Worm (Caenorhabditis elegans) whole organism, L3 larva: ENCODE data around the gene R09E10.13.

ENCODE experiments used
- R02D3.7 ChIP-seq: fragments of 150-350 bp; optimal IDR thresholded peaks from 2 replicates; lab custom pipeline; 2014; ENCODE audit warnings: missing biosample characterization, missing genetic modification characterization
- ZK546.5 ChIP-seq: sonication (generic microtip); optimal IDR thresholded peaks from 2 replicates; lab custom pipeline; 2017; ENCODE audit warnings: missing biosample characterization, missing genetic modification characterization
- aly-2 ChIP-seq: fragments of 150-350 bp; optimal IDR thresholded peaks from 2 replicates; lab custom pipeline; 2014; ENCODE audit warnings: missing biosample characterization, missing genetic modification characterization
- ama-1 ChIP-seq: fragments of 150-350 bp; optimal IDR thresholded peaks from 2 replicates; lab custom pipeline; 2018
- ceh-16 ChIP-seq: sonication (generic microtip); optimal IDR thresholded peaks from 2 replicates; lab custom pipeline; 2017; ENCODE audit warnings: missing biosample characterization, missing genetic modification characterization
- ceh-28 ChIP-seq: fragments of 150-350 bp; optimal IDR thresholded peaks from 2 replicates; lab custom pipeline; 2014; ENCODE audit warnings: missing biosample characterization, missing genetic modification reagents, missing genetic modification characterization
- ceh-82 ChIP-seq: fragments of 150-350 bp; optimal IDR thresholded peaks from 2 replicates; lab custom pipeline; 2014; ENCODE audit warnings: missing biosample characterization, missing genetic modification characterization
- ceh-9 ChIP-seq: sonication (generic microtip); optimal IDR thresholded peaks from 2 replicates; lab custom pipeline; 2018; ENCODE audit warnings: missing biosample characterization, missing genetic modification characterization
- daf-12 ChIP-seq: fragments of 150-350 bp; optimal IDR thresholded peaks from 2 replicates; lab custom pipeline; 2014; ENCODE audit warnings: missing biosample characterization, missing genetic modification reagents, missing genetic modification characterization
- egl-27 ChIP-seq: sonication (generic microtip); optimal IDR thresholded peaks from 4 replicates; lab custom pipeline; 2017; ENCODE audit warnings: missing biosample characterization, missing genetic modification reagents, missing genetic modification characterization
- egl-5 ChIP-seq: fragments of 150-350 bp; optimal IDR thresholded peaks from 2 replicates; lab custom pipeline; 2017; ENCODE audit warnings: missing biosample characterization, missing genetic modification reagents, missing genetic modification characterization, inconsistent platforms
- elt-1 ChIP-seq: fragments of 150-350 bp; optimal IDR thresholded peaks from 2 replicates; lab custom pipeline; 2014; ENCODE audit warnings: missing biosample characterization, missing genetic modification characterization
- elt-2 ChIP-seq: sonication (generic microtip); optimal IDR thresholded peaks from 2 replicates; lab custom pipeline; 2016; ENCODE audit warnings: missing genetic modification reagents, mild to moderate bottlenecking, missing genetic modification characterization, missing compliant biosample characterization
- elt-3 ChIP-seq, 3 experiments: fragments of 150-350 bp in 1 of 3; sonication (generic microtip) in 2 of 3; optimal IDR thresholded peaks; 2 replicates in 2 of 3; 4 replicates in 1 of 3; lab custom pipeline; 2014 to 2017; ENCODE audit warnings: missing biosample characterization in 3 of 3, missing genetic modification characterization in 3 of 3
- eor-1 ChIP-seq, 2 experiments: fragments of 150-350 bp; optimal IDR thresholded peaks; 2 replicates each; lab custom pipeline; 2014 to 2018; ENCODE audit warnings: missing biosample characterization in 2 of 2, missing genetic modification characterization in 2 of 2
- fkh-10 ChIP-seq: sonication (generic microtip); optimal IDR thresholded peaks from 2 replicates; lab custom pipeline; 2017; ENCODE audit warnings: missing biosample characterization, missing genetic modification reagents, missing genetic modification characterization
- fkh-2 ChIP-seq: fragments of 150-350 bp; optimal IDR thresholded peaks from 2 replicates; lab custom pipeline; 2014; ENCODE audit warnings: missing biosample characterization, missing genetic modification reagents, missing genetic modification characterization
- fos-1 ChIP-seq: fragments of 150-350 bp; optimal IDR thresholded peaks from 2 replicates; lab custom pipeline; 2014; ENCODE audit warnings: missing biosample characterization, missing genetic modification characterization
- hmg-11 ChIP-seq: sonication (generic microtip); optimal IDR thresholded peaks from 2 replicates; lab custom pipeline; 2016; ENCODE audit warnings: missing genetic modification characterization, missing compliant biosample characterization
- jun-1 ChIP-seq: fragments of 150-350 bp; optimal IDR thresholded peaks from 2 replicates; lab custom pipeline; 2014; ENCODE audit warnings: missing biosample characterization, missing genetic modification reagents, missing genetic modification characterization
- lin-15B ChIP-seq: fragments of 150-350 bp; optimal IDR thresholded peaks from 2 replicates; lab custom pipeline; 2014; ENCODE audit warnings: missing biosample characterization, missing genetic modification characterization
- lin-39 ChIP-seq: fragments of 150-350 bp; optimal IDR thresholded peaks from 2 replicates; lab custom pipeline; 2018; ENCODE audit warnings: missing biosample characterization, missing genetic modification reagents, missing genetic modification characterization
- lsy-12 ChIP-seq: sonication (generic microtip); optimal IDR thresholded peaks from 2 replicates; lab custom pipeline; 2016; ENCODE audit warnings: mild to moderate bottlenecking, missing genetic modification characterization, missing compliant biosample characterization
- mdl-1 ChIP-seq: fragments of 150-350 bp; optimal IDR thresholded peaks from 2 replicates; lab custom pipeline; 2014; ENCODE audit warnings: missing biosample characterization, missing genetic modification characterization
- mml-1 ChIP-seq: fragments of 150-350 bp; sonication (generic microtip); optimal IDR thresholded peaks from 3 replicates; lab custom pipeline; 2014; ENCODE audit warnings: missing biosample characterization, missing genetic modification characterization
- nfya-1 ChIP-seq: sonication (generic microtip); optimal IDR thresholded peaks from 2 replicates; lab custom pipeline; 2017; ENCODE audit warnings: missing genetic modification characterization, mild to moderate bottlenecking, missing compliant biosample characterization, antibody characterized with exemption, moderate library complexity; ENCODE audit not compliant: insufficient read depth
- nhr-11 ChIP-seq: fragments of 150-350 bp; optimal IDR thresholded peaks from 2 replicates; lab custom pipeline; 2014; ENCODE audit warnings: missing biosample characterization, missing genetic modification characterization
- nhr-12 ChIP-seq: fragments of 150-350 bp; optimal IDR thresholded peaks from 2 replicates; lab custom pipeline; 2014; ENCODE audit warnings: missing biosample characterization, missing genetic modification characterization
- nhr-23 ChIP-seq: fragments of 150-350 bp; optimal IDR thresholded peaks from 2 replicates; lab custom pipeline; 2014; ENCODE audit warnings: missing biosample characterization, missing genetic modification reagents, missing genetic modification characterization
- nhr-237 ChIP-seq: fragments of 150-350 bp; optimal IDR thresholded peaks from 2 replicates; lab custom pipeline; 2014; ENCODE audit warnings: missing biosample characterization, missing genetic modification characterization
- nhr-25 ChIP-seq: sonication (generic microtip); optimal IDR thresholded peaks from 2 replicates; lab custom pipeline; 2017; ENCODE audit warnings: missing biosample characterization, missing genetic modification characterization
- nhr-28 ChIP-seq: fragments of 150-350 bp; optimal IDR thresholded peaks from 2 replicates; lab custom pipeline; 2014; ENCODE audit warnings: missing biosample characterization, missing genetic modification characterization
- nhr-43 ChIP-seq: sonication (generic microtip); optimal IDR thresholded peaks from 2 replicates; lab custom pipeline; 2016; ENCODE audit warnings: mild to moderate bottlenecking, missing genetic modification characterization, missing compliant biosample characterization; ENCODE audit not compliant: poor library complexity, severe bottlenecking
- nhr-67 ChIP-seq: fragments of 150-350 bp; optimal IDR thresholded peaks from 2 replicates; lab custom pipeline; 2014; ENCODE audit warnings: missing biosample characterization, missing genetic modification characterization
- nhr-76 ChIP-seq: fragments of 150-350 bp; sonication (generic microtip); optimal IDR thresholded peaks from 5 replicates; lab custom pipeline; 2014; ENCODE audit warnings: missing biosample characterization, missing genetic modification characterization
- nhr-77 ChIP-seq: fragments of 150-350 bp; optimal IDR thresholded peaks from 2 replicates; lab custom pipeline; 2014; ENCODE audit warnings: missing biosample characterization, missing genetic modification characterization
- pha-4 ChIP-seq: fragments of 150-350 bp; optimal IDR thresholded peaks from 2 replicates; lab custom pipeline; 2014; ENCODE audit warnings: missing biosample characterization, missing genetic modification reagents, missing genetic modification characterization
- pqm-1 ChIP-seq: fragments of 150-350 bp; optimal IDR thresholded peaks from 2 replicates; lab custom pipeline; 2017; ENCODE audit warnings: missing biosample characterization, missing genetic modification characterization, inconsistent platforms
- sea-2 ChIP-seq: fragments of 150-350 bp; sonication (generic microtip); optimal IDR thresholded peaks from 4 replicates; lab custom pipeline; 2014; ENCODE audit warnings: missing biosample characterization, missing genetic modification reagents, missing genetic modification characterization
- skn-1 ChIP-seq: fragments of 150-350 bp; optimal IDR thresholded peaks from 2 replicates; lab custom pipeline; 2014; ENCODE audit warnings: missing biosample characterization, missing genetic modification characterization
- snpc-4 ChIP-seq: fragments of 150-350 bp; optimal IDR thresholded peaks from 2 replicates; lab custom pipeline; 2014; ENCODE audit warnings: missing biosample characterization, missing genetic modification characterization
- tbx-2 ChIP-seq: sonication (generic microtip); optimal IDR thresholded peaks from 2 replicates; lab custom pipeline; 2016; ENCODE audit warnings: mild to moderate bottlenecking, missing genetic modification characterization, missing compliant biosample characterization
- unc-39 ChIP-seq: sonication (generic microtip); optimal IDR thresholded peaks from 4 replicates; lab custom pipeline; 2017; ENCODE audit warnings: missing biosample characterization, missing genetic modification characterization
- unc-62 ChIP-seq: fragments of 150-350 bp; sonication (generic microtip); optimal IDR thresholded peaks from 4 replicates; lab custom pipeline; 2014; ENCODE audit warnings: missing biosample characterization, missing genetic modification reagents, missing genetic modification characterization
- zag-1 ChIP-seq: fragments of 150-350 bp; optimal IDR thresholded peaks from 2 replicates; lab custom pipeline; 2014; ENCODE audit warnings: missing biosample characterization, missing genetic modification characterization
- ztf-11 ChIP-seq: fragments of 150-350 bp; optimal IDR thresholded peaks from 2 replicates; lab custom pipeline; 2014; ENCODE audit warnings: missing biosample characterization, missing genetic modification characterization
- ztf-4 ChIP-seq: fragments of 150-350 bp; optimal IDR thresholded peaks from 2 replicates; lab custom pipeline; 2014; ENCODE audit warnings: missing biosample characterization, missing genetic modification characterization

R09E10.13 gene

ce11 chrIV:10331882-10332281 lies 36.9 kb upstream of the R09E10.13 start:
- TF ChIP-seq nhr-28 (tag; lab: Kevin White, UChicago) (no peak), mdl-1 (tag; lab: Kevin White, UChicago) (no peak), pqm-1 (tag; lab: Kevin White, UChicago) (peak; percentile 84), ceh-82 (tag; lab: Kevin White, UChicago) (no peak), elt-2 (tag; lab: Kevin White, UChicago) (peak; percentile 83), egl-27 (no peak), nhr-237 (tag; lab: Kevin White, UChicago) (no peak), nfya-1 (tag; lab: Kevin White, UChicago) (no peak), ceh-9 (tag; lab: Kevin White, UChicago) (no peak), daf-12 (tag; lab: Kevin White, UChicago) (no peak), elt-1 (tag; lab: Kevin White, UChicago) (no peak), ceh-16 (tag; lab: Kevin White, UChicago) (no peak), elt-3 (tag; optimal IDR thresholded peaks at IDR 0.05; lab: Kevin White, UChicago) (no peak), egl-5 (tag; lab: Kevin White, UChicago) (peak; percentile 7), nhr-23 (no peak), pha-4 (tag; lab: Kevin White, UChicago) (peak; percentile 19), jun-1 (tag; lab: Kevin White, UChicago) (peak; percentile 31)

- TF ChIP-seq nhr-23: no peak
- TF ChIP-seq mml-1: no peak
- no peak for TF ChIP-seq snpc-4 (tag; lab: Kevin White, UChicago)
- TF ChIP-seq fos-1 (tag; lab: Kevin White, UChicago): no peak
- no peak for TF ChIP-seq ceh-9 (tag; lab: Kevin White, UChicago)
- TF ChIP-seq egl-5 (tag; lab: Kevin White, UChicago): no peak
- TF ChIP-seq pqm-1 (tag; lab: Kevin White, UChicago): peak; percentile 6
- no peak for TF ChIP-seq aly-2
- no peak for TF ChIP-seq ama-1 (lab: Kevin White, UChicago)
- TF ChIP-seq nhr-28 (tag; lab: Kevin White, UChicago): no peak
- no peak for TF ChIP-seq sea-2 (GFP tag; lab: Kevin White, UChicago)
- no peak for TF ChIP-seq ceh-16 (tag; lab: Kevin White, UChicago)
- no peak for TF ChIP-seq ztf-11 (tag; lab: Kevin White, UChicago)
- no peak for TF ChIP-seq ceh-82 (tag; lab: Kevin White, UChicago)
- no peak for TF ChIP-seq zag-1 (tag; lab: Kevin White, UChicago)
- TF ChIP-seq elt-1 (tag; lab: Kevin White, UChicago): no peak
- no peak for TF ChIP-seq nhr-67 (tag; lab: Kevin White, UChicago)
- TF ChIP-seq daf-12 (tag; lab: Kevin White, UChicago): no peak
- no peak for TF ChIP-seq ztf-4
- TF ChIP-seq nhr-76 (tag; lab: Kevin White, UChicago): no peak
- no peak for TF ChIP-seq lin-15B (tag; lab: Kevin White, UChicago)
- TF ChIP-seq elt-2 (tag; lab: Kevin White, UChicago): peak; percentile 81
- no peak for TF ChIP-seq pha-4 (tag; lab: Kevin White, UChicago)
- no peak for TF ChIP-seq lin-39 (tag; lab: Kevin White, UChicago)
- TF ChIP-seq nfya-1 (tag; lab: Kevin White, UChicago): peak; percentile 2
- no peak for TF ChIP-seq egl-27
- TF ChIP-seq nhr-237 (tag; lab: Kevin White, UChicago): no peak
- no peak for TF ChIP-seq R02D3.7 (tag; lab: Kevin White, UChicago)
- TF ChIP-seq nhr-11 (tag; lab: Kevin White, UChicago): no peak
- TF ChIP-seq unc-62 (GFP tag; lab: Kevin White, UChicago): no peak
- no peak for TF ChIP-seq skn-1 (tag; lab: Kevin White, UChicago)
- TF ChIP-seq nhr-12 (tag; lab: Kevin White, UChicago): no peak
- no peak for TF ChIP-seq unc-39 (tag; lab: Kevin White, UChicago)
- no peak for TF ChIP-seq fkh-2 (tag; lab: Kevin White, UChicago)
- TF ChIP-seq fkh-10: no peak
- TF ChIP-seq hmg-11 (tag; lab: Kevin White, UChicago): peak; percentile 38
- peak; percentile 27 for TF ChIP-seq nhr-25
- TF ChIP-seq ceh-28 (tag; lab: Kevin White, UChicago): no peak
- TF ChIP-seq elt-3 (tag; optimal IDR thresholded peaks at IDR 0.05; lab: Kevin White, UChicago): peak in 2 of 3 experiments; percentile 57 to 93
- TF ChIP-seq tbx-2 (tag; lab: Kevin White, UChicago): no peak
- no peak for TF ChIP-seq jun-1 (tag; lab: Kevin White, UChicago)
- no peak for TF ChIP-seq nhr-77 (tag; lab: Kevin White, UChicago)
- no peak for TF ChIP-seq lsy-12 (tag; lab: Kevin White, UChicago)
- TF ChIP-seq mdl-1 (tag; lab: Kevin White, UChicago): no peak
- TF ChIP-seq nhr-43 (tag; lab: Kevin White, UChicago): no peak
- TF ChIP-seq eor-1 (tag; optimal IDR thresholded peaks at IDR 0.05; lab: Kevin White, UChicago): no peak
- TF ChIP-seq ZK546.5 (tag; lab: Kevin White, UChicago): no peak
These were observed 36.0 kb upstream of the R09E10.13 start for ce11 chrIV:10330962-10331361.
